Fruit fly (Drosophila melanogaster): Measurements from ENCODE around the gene Rpn3.

The Rpn3 gene

dm6 chr2L:19011895-19012645 is 39.5 kb upstream of the Rpn3 start (continued):
- TF ChIP-seq Dip3 (GFP tag; optimal IDR thresholded peaks at IDR 0.05) (peak; percentile 82), crp (GFP tag; optimal IDR thresholded peaks at IDR 0.05) (peak in 1 of 2 experiments; percentile 24), CG2202 (tag; optimal IDR thresholded peaks at IDR 0.05) (peak; percentile 5), CG10959 (GFP tag; IDR thresholded peaks at IDR 0.05) (no peak), CG13287 (GFP tag; IDR thresholded peaks at IDR 0.05; ENCODE audit: partially characterized antibody) (no peak), CG15696 (tag; optimal IDR thresholded peaks at IDR 0.05) (no peak), CG3838 (GFP tag; optimal IDR thresholded peaks at IDR 0.05) (no peak), ftz-f1 (GFP tag; optimal IDR thresholded peaks at IDR 0.05) (no peak), Xrp1 (GFP tag; IDR thresholded peaks at IDR 0.05) (peak; percentile 84), NC2β (GFP tag; optimal IDR thresholded peaks at IDR 0.05) (peak; percentile 56), sens-2 (GFP tag; IDR thresholded peaks at IDR 0.05) (peak; percentile 50; the same call in 1 of the 2 replicates), danr (GFP tag; IDR thresholded peaks at IDR 0.05) (peak; percentile 71), hbn (GFP tag; IDR thresholded peaks at IDR 0.05; ENCODE audit: partially characterized antibody) (no peak), CG6654 (GFP tag; optimal IDR thresholded peaks at IDR 0.05) (peak; percentile 16), gsb-n (tag; optimal IDR thresholded peaks at IDR 0.05) (peak; percentile 58), CG42726 (GFP tag; IDR thresholded peaks at IDR 0.05; ENCODE audit: partially characterized antibody) (no peak), CG2116 (GFP tag; optimal IDR thresholded peaks at IDR 0.05) (peak; percentile 22), Hr78 (GFP tag; optimal IDR thresholded peaks at IDR 0.05) (no peak), MESR4 (GFP tag; optimal IDR thresholded peaks at IDR 0.05) (no peak), pb (GFP tag; optimal IDR thresholded peaks at IDR 0.05) (peak; percentile 77), crol (GFP tag; IDR thresholded peaks at IDR 0.05) (peak; percentile 26; the same call in 1 of the 2 replicates), CG18476 (GFP tag; optimal IDR thresholded peaks at IDR 0.05) (peak; percentile 73), CG15011 (GFP tag; optimal IDR thresholded peaks at IDR 0.05) (peak; percentile 71), CG8765 (GFP tag; IDR thresholded peaks at IDR 0.05) (peak; percentile 27; the same call in 1 of the 2 replicates), Meics (GFP tag; optimal IDR thresholded peaks at IDR 0.05) (peak; percentile 86), CG1792 (GFP tag; optimal IDR thresholded peaks at IDR 0.05) (peak; percentile 71), CG8089 (GFP tag; optimal IDR thresholded peaks at IDR 0.05) (peak; percentile 49), CG4617 (GFP tag; optimal IDR thresholded peaks at IDR 0.05; ENCODE audit: borderline replicate concordance) (peak; percentile 49), az2 (GFP tag; optimal IDR thresholded peaks at IDR 0.05) (peak; percentile 72), ac (GFP tag; optimal IDR thresholded peaks at IDR 0.05) (no peak), CG2889 (GFP tag; IDR thresholded peaks at IDR 0.05) (peak; percentile 74; the same call in 2 of the 3 replicates), luna (GFP tag; optimal IDR thresholded peaks at IDR 0.05) (peak; percentile 55), TFAM (GFP tag; optimal IDR thresholded peaks at IDR 0.05) (no peak), wdn (GFP tag; IDR thresholded peaks at IDR 0.05) (0 out of 2 replicates have a peak, but pooled peaks have one; percentile 43), hb (GFP tag; IDR thresholded peaks at IDR 0.05; ENCODE audit: partially characterized antibody) (no peak), CG1233 (GFP tag; optimal IDR thresholded peaks at IDR 0.05) (peak; percentile 69), Drgx (GFP tag; IDR thresholded peaks at IDR 0.05) (peak; percentile 68), sima (GFP tag; optimal IDR thresholded peaks at IDR 0.05) (no peak), CG9817 (tag; optimal IDR thresholded peaks at IDR 0.05) (peak; percentile 76), jing (GFP tag; optimal IDR thresholded peaks at IDR 0.05) (peak; percentile 64), seq (GFP tag; IDR thresholded peaks at IDR 0.05) (peak; percentile 82), tup (GFP tag; optimal IDR thresholded peaks at IDR 0.05) (peak; percentile 71), Awh (GFP tag; IDR thresholded peaks at IDR 0.05) (peak; percentile 76), H2.0 (GFP tag; IDR thresholded peaks at IDR 0.05) (peak; percentile 81), Trl (optimal IDR thresholded peaks at IDR 0.05) (no peak), Trl (GFP tag; optimal IDR thresholded peaks at IDR 0.05) (peak; percentile 77), CG16815 (GFP tag; optimal IDR thresholded peaks at IDR 0.05) (peak; percentile 66), run (tag; optimal IDR thresholded peaks at IDR 0.05) (peak; percentile 33), CG8478 (optimal IDR thresholded peaks at IDR 0.05) (no peak)
